Fruit fly (Drosophila melanogaster) whole organism, embryonic: ENCODE results near the gene IntS6.
A peak's percentile ranks its signal among the peaks of the same experiment; 100 is the strongest.

ENCODE experiments used
- Antp ChIP-seq: fragments of 200-800 bp; sonication (Bioruptor generic); optimal IDR thresholded peaks from 3 replicates; lab custom pipeline; 2016; ENCODE audit warnings: missing biosample characterization, missing genetic modification characterization
- Bdp1 ChIP-seq: fragments of 200-800 bp; sonication (Bioruptor generic); optimal IDR thresholded peaks from 3 replicates; lab custom pipeline; 2016; ENCODE audit warnings: missing biosample characterization, missing genetic modification characterization
- BtbVII ChIP-seq: fragments of 200-800 bp; sonication (Bioruptor generic); optimal IDR thresholded peaks from 3 replicates; lab custom pipeline; 2017; ENCODE audit warnings: missing biosample characterization, mild to moderate bottlenecking, missing genetic modification characterization
- CG10209 ChIP-seq: fragments of 200-800 bp; sonication (Bioruptor generic); optimal IDR thresholded peaks from 3 replicates; lab custom pipeline; 2017; ENCODE audit warnings: missing biosample characterization, mild to moderate bottlenecking, missing genetic modification characterization, missing genetic modification reagents
- CG1024 ChIP-seq: fragments of 200-800 bp; sonication (Bioruptor generic); IDR thresholded peaks from 2 replicates; pipeline ENCODE4 v1.3.6; 2022; ENCODE audit warnings: missing biosample characterization, missing genetic modification characterization
- CG10274 ChIP-seq: fragments of 200-800 bp; sonication (Bioruptor generic); optimal IDR thresholded peaks from 3 replicates; lab custom pipeline; 2017; ENCODE audit warnings: missing biosample characterization, mild to moderate bottlenecking, missing genetic modification characterization
- CG10462 ChIP-seq: fragments of 200-800 bp; sonication (Bioruptor generic); optimal IDR thresholded peaks from 2 replicates; lab custom pipeline; 2016; ENCODE audit warnings: missing biosample characterization, missing genetic modification characterization
- CG10565 ChIP-seq: fragments of 200-800 bp; sonication (Bioruptor generic); optimal IDR thresholded peaks from 3 replicates; lab custom pipeline; 2016; ENCODE audit warnings: missing biosample characterization, mild to moderate bottlenecking, missing genetic modification characterization
- CG10979 ChIP-seq: fragments of 200-800 bp; sonication (Bioruptor generic); optimal IDR thresholded peaks from 2 replicates; lab custom pipeline; 2018; ENCODE audit warnings: missing biosample characterization, mild to moderate bottlenecking, missing genetic modification characterization, moderate library complexity
- CG11696 ChIP-seq: fragments of 200-800 bp; sonication (Bioruptor generic); IDR thresholded peaks from 2 replicates; pipeline ENCODE4 v1.3.6; 2022; ENCODE audit warnings: missing biosample characterization, missing genetic modification characterization
- CG30431 ChIP-seq: fragments of 200-800 bp; sonication (Bioruptor generic); optimal IDR thresholded peaks from 2 replicates; lab custom pipeline; 2017; ENCODE audit warnings: missing biosample characterization, missing genetic modification characterization
- CG33557 ChIP-seq: fragments of 200-800 bp; sonication (Bioruptor generic); optimal IDR thresholded peaks from 2 replicates; lab custom pipeline; 2019; ENCODE audit warnings: missing biosample characterization, mild to moderate bottlenecking, missing genetic modification characterization, moderate library complexity
- CG4617 ChIP-seq: fragments of 200-800 bp; sonication (Bioruptor generic); optimal IDR thresholded peaks from 3 replicates; lab custom pipeline; 2016; ENCODE audit warnings: missing biosample characterization, missing genetic modification characterization, borderline replicate concordance
- CG6683 ChIP-seq: fragments of 200-800 bp; sonication (Bioruptor generic); optimal IDR thresholded peaks from 2 replicates; lab custom pipeline; 2017; ENCODE audit warnings: missing biosample characterization, mild to moderate bottlenecking, missing genetic modification characterization, missing genetic modification reagents
- CG7271 ChIP-seq: fragments of 200-800 bp; sonication (Bioruptor generic); optimal IDR thresholded peaks from 2 replicates; lab custom pipeline; 2018; ENCODE audit warnings: missing biosample characterization, mild to moderate bottlenecking, missing genetic modification characterization, moderate library complexity
- CG7357 ChIP-seq: fragments of 200-800 bp; sonication (Bioruptor generic); IDR thresholded peaks from 3 replicates; pipeline ENCODE4 v1.3.6; 2022; ENCODE audit warnings: missing biosample characterization, missing genetic modification characterization
- CG7786 ChIP-seq: fragments of 200-800 bp; sonication (Bioruptor generic); optimal IDR thresholded peaks from 2 replicates; lab custom pipeline; 2016; ENCODE audit warnings: missing biosample characterization, missing genetic modification characterization
- CG8765 ChIP-seq: fragments of 200-800 bp; sonication (Bioruptor generic); IDR thresholded peaks from 2 replicates; pipeline ENCODE4 v1.3.6; 2022; ENCODE audit warnings: missing biosample characterization, missing genetic modification characterization
- CG9797 ChIP-seq: fragments of 200-800 bp; sonication (Bioruptor generic); optimal IDR thresholded peaks from 3 replicates; lab custom pipeline; 2018; ENCODE audit warnings: missing biosample characterization, mild to moderate bottlenecking, missing genetic modification characterization
- Dad ChIP-seq: fragments of 200-800 bp; sonication (Bioruptor generic); optimal IDR thresholded peaks from 3 replicates; lab custom pipeline; 2016; ENCODE audit warnings: missing biosample characterization, missing genetic modification characterization
- E2f2 ChIP-seq: fragments of 200-800 bp; sonication (Bioruptor generic); IDR thresholded peaks from 2 replicates; pipeline ENCODE4 v1.3.6; 2022; ENCODE audit warnings: missing biosample characterization, missing genetic modification characterization
- HmgZ ChIP-seq: fragments of 200-800 bp; sonication (Bioruptor generic); optimal IDR thresholded peaks from 2 replicates; lab custom pipeline; 2018; ENCODE audit warnings: missing biosample characterization, mild to moderate bottlenecking, missing genetic modification characterization
- Myb ChIP-seq: fragments of 200-800 bp; sonication (Bioruptor generic); optimal IDR thresholded peaks from 2 replicates; lab custom pipeline; 2016; ENCODE audit warnings: missing biosample characterization, missing genetic modification characterization
- Nf-YA ChIP-seq: fragments of 200-800 bp; sonication (Bioruptor generic); IDR thresholded peaks from 2 replicates; pipeline ENCODE4 v1.3.6; 2022; ENCODE audit warnings: missing biosample characterization, missing genetic modification characterization
- Rfx ChIP-seq: fragments of 200-800 bp; sonication (Bioruptor generic); IDR thresholded peaks from 2 replicates; pipeline ENCODE4 v1.3.6; 2022; ENCODE audit warnings: missing biosample characterization, missing genetic modification characterization
- Usf ChIP-seq: fragments of 200-800 bp; sonication (Bioruptor generic); optimal IDR thresholded peaks from 2 replicates; lab custom pipeline; 2017; ENCODE audit warnings: missing genotype, missing biosample characterization, missing genetic modification characterization
- YL-1 ChIP-seq: fragments of 200-800 bp; sonication (Bioruptor generic); optimal IDR thresholded peaks from 3 replicates; lab custom pipeline; 2017; ENCODE audit warnings: missing biosample characterization, mild to moderate bottlenecking, missing genetic modification characterization
- ac ChIP-seq: fragments of 200-800 bp; sonication (Bioruptor generic); optimal IDR thresholded peaks from 3 replicates; lab custom pipeline; 2017; ENCODE audit warnings: missing biosample characterization, mild to moderate bottlenecking, missing genetic modification characterization
- amos ChIP-seq: fragments of 200-800 bp; sonication (Bioruptor generic); IDR thresholded peaks from 2 replicates; pipeline ENCODE4 v1.3.6; 2022; ENCODE audit warnings: missing biosample characterization, missing genetic modification characterization; ENCODE audit not compliant: partially characterized antibody
- bbx ChIP-seq: fragments of 200-800 bp; sonication (Bioruptor generic); IDR thresholded peaks from 2 replicates; pipeline ENCODE4 v1.3.6; 2022; ENCODE audit warnings: missing biosample characterization, missing genetic modification characterization; ENCODE audit not compliant: partially characterized antibody
- cg ChIP-seq: fragments of 200-800 bp; sonication (Bioruptor generic); optimal IDR thresholded peaks from 3 replicates; lab custom pipeline; 2019; ENCODE audit warnings: missing biosample characterization, mild to moderate bottlenecking, missing genetic modification characterization, moderate library complexity
- crc ChIP-seq: fragments of 200-800 bp; sonication (Bioruptor generic); optimal IDR thresholded peaks from 2 replicates; lab custom pipeline; 2016; ENCODE audit warnings: missing biosample characterization, missing genetic modification characterization
- fd3F ChIP-seq: fragments of 200-800 bp; sonication (Bioruptor generic); optimal IDR thresholded peaks from 2 replicates; lab custom pipeline; 2018; ENCODE audit warnings: missing biosample characterization, mild to moderate bottlenecking, missing genetic modification characterization, moderate library complexity
- gce ChIP-seq: fragments of 200-800 bp; sonication (Bioruptor generic); IDR thresholded peaks from 3 replicates; pipeline ENCODE4 v1.3.6; 2022; ENCODE audit warnings: missing biosample characterization, missing genetic modification characterization
- gcm2 ChIP-seq: fragments of 200-800 bp; sonication (Bioruptor generic); optimal IDR thresholded peaks from 2 replicates; lab custom pipeline; 2016; ENCODE audit warnings: missing biosample characterization, missing genetic modification characterization
- grau ChIP-seq: fragments of 200-800 bp; optimal IDR thresholded peaks from 3 replicates; lab custom pipeline; 2019; ENCODE audit warnings: missing biosample characterization, mild to moderate bottlenecking, missing genetic modification characterization, moderate library complexity
- gsb ChIP-seq: fragments of 200-800 bp; sonication (Bioruptor generic); IDR thresholded peaks from 2 replicates; pipeline ENCODE4 v1.3.6; 2022; ENCODE audit warnings: missing biosample characterization, missing genetic modification characterization
- jigr1 ChIP-seq: fragments of 200-800 bp; sonication (Bioruptor generic); IDR thresholded peaks from 3 replicates; pipeline ENCODE4 v1.3.6; 2022; ENCODE audit warnings: missing biosample characterization, missing genetic modification characterization
- klu ChIP-seq: fragments of 200-800 bp; sonication (Bioruptor generic); IDR thresholded peaks from 2 replicates; pipeline ENCODE4 v1.3.6; 2022; ENCODE audit warnings: missing biosample characterization, missing genetic modification characterization
- kni ChIP-seq: fragments of 200-800 bp; sonication (Bioruptor generic); optimal IDR thresholded peaks from 3 replicates; lab custom pipeline; 2017; ENCODE audit warnings: mild to moderate bottlenecking, missing biosample characterization, missing genetic modification reagents, missing genetic modification characterization
- nau ChIP-seq: fragments of 200-800 bp; sonication (Bioruptor generic); optimal IDR thresholded peaks from 3 replicates; lab custom pipeline; 2017; ENCODE audit warnings: missing biosample characterization, mild to moderate bottlenecking, missing genetic modification characterization, missing genetic modification reagents
- nerfin-1 ChIP-seq: fragments of 200-800 bp; sonication (Bioruptor generic); optimal IDR thresholded peaks from 3 replicates; lab custom pipeline; 2019; ENCODE audit warnings: missing biosample characterization, mild to moderate bottlenecking, missing genetic modification characterization, moderate library complexity
- ranshi ChIP-seq: fragments of 200-800 bp; sonication (Bioruptor generic); IDR thresholded peaks from 2 replicates; pipeline ENCODE4 v1.3.6; 2022; ENCODE audit warnings: missing biosample characterization, missing genetic modification characterization
- repo ChIP-seq: fragments of 200-800 bp; sonication (Bioruptor generic); optimal IDR thresholded peaks from 2 replicates; lab custom pipeline; 2016; ENCODE audit warnings: missing biosample characterization, missing genetic modification characterization
- scrt ChIP-seq: fragments of 200-800 bp; sonication (Bioruptor generic); optimal IDR thresholded peaks from 2 replicates; lab custom pipeline; 2018; ENCODE audit warnings: missing biosample characterization, mild to moderate bottlenecking, missing genetic modification characterization, moderate library complexity
- sna ChIP-seq: fragments of 200-800 bp; sonication (Bioruptor generic); IDR thresholded peaks from 2 replicates; pipeline ENCODE4 v1.3.6; 2022; ENCODE audit warnings: missing biosample characterization, missing genetic modification characterization; ENCODE audit not compliant: partially characterized antibody
- tx ChIP-seq: fragments of 200-800 bp; sonication (Bioruptor generic); optimal IDR thresholded peaks from 2 replicates; lab custom pipeline; 2016; ENCODE audit warnings: missing biosample characterization, missing genetic modification characterization
- yki ChIP-seq: fragments of >200 bp; optimal IDR thresholded peaks from 3 replicates; lab custom pipeline; 2018

The IntS6 gene

dm6 chrX:5746864-5747861, at the start of gene IntS6, which contains the start of gene Rtel1 (continued):
- TF ChIP-seq Antp (GFP tag; lab: Kevin White, UChicago) (peak; percentile 94), bbx (GFP tag; lab: Robert Waterston, UW) (peak; percentile 42; the same call in 1 of the 2 replicates), CG1024 (GFP tag; lab: Robert Waterston, UW) (peak; percentile 67), klu (GFP tag; lab: Robert Waterston, UW) (peak; percentile 86), CG7786 (peak; percentile 93), nau (GFP tag; lab: Kevin White, UChicago) (peak; percentile 60), CG11696 (peak; percentile 37; the same call in 1 of the 2 replicates), CG33557 (peak; percentile 87), HmgZ (tag; lab: Kevin White, UChicago) (peak; percentile 92), CG4617 (peak; percentile 74), tx (GFP tag; lab: Kevin White, UChicago) (peak; percentile 91), Nf-YA (peak; percentile 78), amos (GFP tag; lab: Robert Waterston, UW) (peak; percentile 44; the same call in 1 of the 2 replicates), Usf (GFP tag; lab: Kevin White, UChicago) (peak; percentile 83), ac (GFP tag; lab: Kevin White, UChicago) (peak; percentile 18), scrt (peak; percentile 75), gce (GFP tag; lab: Robert Waterston, UW) (peak; percentile 76; the same call in 1 of the 3 replicates), CG10979 (tag; lab: Kevin White, UChicago) (peak; percentile 80), CG9797 (peak; percentile 84), CG6683 (GFP tag; lab: Kevin White, UChicago) (peak; percentile 23), CG8765 (GFP tag; lab: Robert Waterston, UW) (peak; percentile 83), gcm2 (GFP tag; lab: Kevin White, UChicago) (no peak), gsb (GFP tag; lab: Robert Waterston, UW) (peak; percentile 75), E2f2 (GFP tag; lab: Robert Waterston, UW) (peak; percentile 62), repo (GFP tag; lab: Kevin White, UChicago) (peak; percentile 80), CG30431 (GFP tag; lab: Kevin White, UChicago) (peak; percentile 87), sna (GFP tag; lab: Robert Waterston, UW) (no peak), yki (lab: Kevin White, UChicago) (no peak), nerfin-1 (tag; lab: Kevin White, UChicago) (peak; percentile 80), ranshi (GFP tag; lab: Robert Waterston, UW) (peak; percentile 90), grau (peak; percentile 100), Myb (GFP tag; lab: Kevin White, UChicago) (peak; percentile 81), CG10209 (GFP tag; lab: Kevin White, UChicago) (peak; percentile 100), CG7271 (peak; percentile 52), CG10565 (peak; percentile 25), jigr1 (GFP tag; lab: Robert Waterston, UW) (peak; percentile 80; the same call in 2 of the 3 replicates), Dad (peak; percentile 78), BtbVII (GFP tag; lab: Kevin White, UChicago) (peak; percentile 77), CG7357 (GFP tag; lab: Robert Waterston, UW) (peak; percentile 80), cg (GFP tag; lab: Kevin White, UChicago) (peak; percentile 98), kni (GFP tag; lab: Kevin White, UChicago) (peak; percentile 76), Bdp1 (peak; percentile 75), Rfx (GFP tag; lab: Robert Waterston, UW) (peak; percentile 94), YL-1 (peak; percentile 52), crc (GFP tag; lab: Kevin White, UChicago) (peak; percentile 80), CG10274 (GFP tag; lab: Kevin White, UChicago) (peak; percentile 70), fd3F (GFP tag; lab: Kevin White, UChicago) (peak; percentile 87), CG10462 (GFP tag; lab: Kevin White, UChicago) (peak; percentile 67)
